Worm (Caenorhabditis elegans) whole organism, L3 larva: Measurements from ENCODE around the gene mrpl-36.

ENCODE experiments used
- R02D3.7 ChIP-seq: fragments of 150-350 bp; optimal IDR thresholded peaks from 2 replicates; lab custom pipeline; 2014; ENCODE audit warnings: missing biosample characterization, missing genetic modification characterization
- aly-2 ChIP-seq: fragments of 150-350 bp; optimal IDR thresholded peaks from 2 replicates; lab custom pipeline; 2014; ENCODE audit warnings: missing biosample characterization, missing genetic modification characterization
- ama-1 ChIP-seq: fragments of 150-350 bp; optimal IDR thresholded peaks from 2 replicates; lab custom pipeline; 2018
- ceh-16 ChIP-seq: sonication (generic microtip); optimal IDR thresholded peaks from 2 replicates; lab custom pipeline; 2017; ENCODE audit warnings: missing biosample characterization, missing genetic modification characterization
- egl-27 ChIP-seq: sonication (generic microtip); optimal IDR thresholded peaks from 4 replicates; lab custom pipeline; 2017; ENCODE audit warnings: missing biosample characterization, missing genetic modification reagents, missing genetic modification characterization
- fkh-10 ChIP-seq: sonication (generic microtip); optimal IDR thresholded peaks from 2 replicates; lab custom pipeline; 2017; ENCODE audit warnings: missing biosample characterization, missing genetic modification reagents, missing genetic modification characterization
- nhr-11 ChIP-seq: fragments of 150-350 bp; optimal IDR thresholded peaks from 2 replicates; lab custom pipeline; 2014; ENCODE audit warnings: missing biosample characterization, missing genetic modification characterization
- nhr-12 ChIP-seq: fragments of 150-350 bp; optimal IDR thresholded peaks from 2 replicates; lab custom pipeline; 2014; ENCODE audit warnings: missing biosample characterization, missing genetic modification characterization
- tbx-2 ChIP-seq: sonication (generic microtip); optimal IDR thresholded peaks from 2 replicates; lab custom pipeline; 2016; ENCODE audit warnings: mild to moderate bottlenecking, missing genetic modification characterization, missing compliant biosample characterization
- unc-62 ChIP-seq: fragments of 150-350 bp; sonication (generic microtip); optimal IDR thresholded peaks from 4 replicates; lab custom pipeline; 2014; ENCODE audit warnings: missing biosample characterization, missing genetic modification reagents, missing genetic modification characterization
- zag-1 ChIP-seq: fragments of 150-350 bp; optimal IDR thresholded peaks from 2 replicates; lab custom pipeline; 2014; ENCODE audit warnings: missing biosample characterization, missing genetic modification characterization
- ztf-4 ChIP-seq: fragments of 150-350 bp; optimal IDR thresholded peaks from 2 replicates; lab custom pipeline; 2014; ENCODE audit warnings: missing biosample characterization, missing genetic modification characterization

DNA sequence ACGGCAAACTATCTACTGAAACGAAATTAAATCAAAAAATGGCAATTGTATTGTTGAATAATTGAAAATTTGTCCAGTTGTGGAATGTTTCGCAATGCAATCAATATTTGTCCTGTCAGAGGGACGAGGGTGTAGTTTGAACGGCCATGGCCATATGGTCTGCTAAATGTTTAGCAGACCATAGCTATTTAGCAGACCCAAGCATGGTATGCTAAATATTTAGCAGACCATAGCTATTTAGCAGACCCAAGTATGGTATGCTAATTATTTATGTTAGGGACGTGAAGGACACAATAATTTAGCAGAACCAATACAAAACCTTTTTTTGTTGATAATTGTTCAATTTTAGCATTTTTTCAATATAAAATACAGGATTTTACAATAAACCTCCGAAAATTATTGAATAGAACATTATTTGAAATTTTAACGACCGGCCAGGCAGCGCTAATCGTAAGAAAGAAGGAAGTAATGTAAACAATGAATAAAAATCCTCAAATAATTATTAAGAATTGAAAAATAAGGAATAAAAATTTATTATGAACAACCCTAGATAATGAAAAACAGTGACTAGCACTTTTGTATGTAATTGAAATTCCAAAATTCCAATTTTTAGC, 42.8 kb downstream of the mrpl-36 start, which contains the start of gene riok-3:
- no peak for TF ChIP-seq zag-1 (tag; lab: Kevin White, UChicago)
- TF ChIP-seq ceh-16: no peak
- no peak for TF ChIP-seq tbx-2 (tag; lab: Kevin White, UChicago)
- no peak for TF ChIP-seq fkh-10
- no peak for TF ChIP-seq nhr-11
- no peak for TF ChIP-seq egl-27 (tag; lab: Kevin White, UChicago)
- no peak for TF ChIP-seq unc-62 (GFP tag; lab: Kevin White, UChicago)
- TF ChIP-seq R02D3.7 (tag; lab: Kevin White, UChicago): no peak
- TF ChIP-seq aly-2 (tag; lab: Kevin White, UChicago): no peak
- TF ChIP-seq nhr-12 (tag; lab: Kevin White, UChicago): no peak
- TF ChIP-seq ama-1 (lab: Kevin White, UChicago): peak; percentile 62
- TF ChIP-seq ztf-4 (tag; lab: Kevin White, UChicago): no peak
